Worm (Caenorhabditis elegans) whole organism, L3 larva: ENCODE data around the gene C34B4.4.

Source experiments
- ama-1 ChIP-seq: fragments of 150-350 bp; optimal IDR thresholded peaks from 2 replicates; lab custom pipeline; 2018
- lin-39 ChIP-seq: fragments of 150-350 bp; optimal IDR thresholded peaks from 2 replicates; lab custom pipeline; 2018; ENCODE audit warnings: missing biosample characterization, missing genetic modification reagents, missing genetic modification characterization
- nhr-43 ChIP-seq: sonication (generic microtip); optimal IDR thresholded peaks from 2 replicates; lab custom pipeline; 2016; ENCODE audit warnings: mild to moderate bottlenecking, missing genetic modification characterization, missing compliant biosample characterization; ENCODE audit not compliant: poor library complexity, severe bottlenecking
- pha-4 ChIP-seq: fragments of 150-350 bp; optimal IDR thresholded peaks from 2 replicates; lab custom pipeline; 2014; ENCODE audit warnings: missing biosample characterization, missing genetic modification reagents, missing genetic modification characterization
- unc-62 ChIP-seq: fragments of 150-350 bp; sonication (generic microtip); optimal IDR thresholded peaks from 4 replicates; lab custom pipeline; 2014; ENCODE audit warnings: missing biosample characterization, missing genetic modification reagents, missing genetic modification characterization

DNA sequence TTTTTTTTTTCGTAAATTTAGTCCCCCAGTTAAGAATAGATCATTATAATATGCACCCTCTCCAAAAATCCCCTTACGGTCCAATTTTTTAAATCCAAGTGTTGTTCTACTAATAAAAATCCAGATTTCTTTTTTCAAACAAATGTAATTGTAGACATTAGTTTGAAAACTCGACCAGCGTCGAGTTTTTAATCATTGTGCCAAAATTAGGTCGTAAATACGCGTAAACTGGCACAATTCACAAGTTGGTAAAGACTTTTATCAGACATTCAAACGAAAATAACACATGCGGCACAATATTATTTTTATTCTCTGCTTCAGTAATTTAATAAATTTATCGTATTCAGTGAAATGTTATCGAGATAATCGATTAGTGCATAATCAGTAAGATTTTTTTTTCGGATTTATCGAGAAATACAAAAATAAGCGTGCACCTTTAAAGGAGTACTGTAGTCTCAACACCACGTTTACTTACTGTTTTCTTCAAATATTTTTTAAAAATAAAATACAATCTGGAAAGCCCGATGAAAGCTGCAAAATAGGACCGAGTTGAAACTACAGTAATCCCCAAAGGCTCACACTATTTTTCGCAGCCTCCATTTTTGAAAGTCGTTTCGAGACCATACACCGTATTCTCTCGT, at the start of gene C34B4.4:
- TF ChIP-seq ama-1 (lab: Kevin White, UChicago) (peak; percentile 54), lin-39 (tag; lab: Kevin White, UChicago) (no peak), pha-4 (tag; lab: Kevin White, UChicago) (no peak), unc-62 (GFP tag; lab: Kevin White, UChicago) (no peak), nhr-43 (tag; lab: Kevin White, UChicago) (peak; percentile 40)
